In genomic region chr3R:17072526-17073114, dm6 we compare ENCODE assay signal across 1 fruit fly cellular context.
A peak's percentile ranks its signal among the peaks of the same experiment; 100 is the strongest.
TF ChIP-seq lines count a peak whose summit lies in the region.

Ns1 (minus strand) TSS chr3R:17072675.
mRpS11 (plus strand) TSS chr3R:17072732.

TF ChIP-seq in whole organism, embryonic, 481 proteins besides CTCF, POLR2A, EP300 and RAD21 (continued from another document and continues in another):
- peak; percentile 49 for TF ChIP-seq Scr (GFP tag; IDR thresholded peaks at IDR 0.05; lab: Robert Waterston, UW; ENCODE audit: partially characterized antibody)
- peak in 1 of 2 experiments; percentile 25 for TF ChIP-seq chif (GFP tag; optimal IDR thresholded peaks at IDR 0.05; lab: Kevin White, UChicago)
- peak; percentile 58 for TF ChIP-seq sob (GFP tag; IDR thresholded peaks at IDR 0.05; lab: Robert Waterston, UW)
- TF ChIP-seq en (GFP tag; optimal IDR thresholded peaks at IDR 0.05; lab: Kevin White, UChicago), result no peak
- TF ChIP-seq exex (tag; optimal IDR thresholded peaks at IDR 0.05; lab: Kevin White, UChicago), result no peak
- no peak for TF ChIP-seq CG10959 (GFP tag; IDR thresholded peaks at IDR 0.05; lab: Robert Waterston, UW)
- peak; percentile 40; the same call in 1 of the 2 replicates for TF ChIP-seq bbx (GFP tag; IDR thresholded peaks at IDR 0.05; lab: Robert Waterston, UW; ENCODE audit: partially characterized antibody)
- TF ChIP-seq jigr1 (GFP tag; IDR thresholded peaks at IDR 0.05; lab: Robert Waterston, UW), result no peak
- no peak for TF ChIP-seq klu (GFP tag; IDR thresholded peaks at IDR 0.05; lab: Robert Waterston, UW)
- no peak for TF ChIP-seq Lpt (GFP tag; optimal IDR thresholded peaks at IDR 0.05; lab: Kevin White, UChicago)
- no peak for TF ChIP-seq CG12155 (GFP tag; optimal IDR thresholded peaks at IDR 0.05; lab: Kevin White, UChicago)
- no peak for TF ChIP-seq CG5245 (GFP tag; optimal IDR thresholded peaks at IDR 0.05; lab: Kevin White, UChicago)
- TF ChIP-seq CG14050 (GFP tag; IDR thresholded peaks at IDR 0.05; lab: Robert Waterston, UW), result no peak
- TF ChIP-seq Abd-B (GFP tag; optimal IDR thresholded peaks at IDR 0.05; lab: Kevin White, UChicago), result no peak
- TF ChIP-seq CG34224 (GFP tag; IDR thresholded peaks at IDR 0.05; lab: Robert Waterston, UW; ENCODE audit: partially characterized antibody), result no peak
- no peak for TF ChIP-seq dmrt99B (tag; optimal IDR thresholded peaks at IDR 0.05; lab: Kevin White, UChicago)
- no peak for TF ChIP-seq NK7.1 (GFP tag; optimal IDR thresholded peaks at IDR 0.05; lab: Kevin White, UChicago)
- no peak for TF ChIP-seq toy (GFP tag; IDR thresholded peaks at IDR 0.05; lab: Robert Waterston, UW)
- TF ChIP-seq MESR4 (GFP tag; optimal IDR thresholded peaks at IDR 0.05; lab: Kevin White, UChicago), result peak; percentile 96
- peak; percentile 58 for TF ChIP-seq slbo (GFP tag; IDR thresholded peaks at IDR 0.05; lab: Robert Waterston, UW)
- no peak for TF ChIP-seq slp2 (GFP tag; optimal IDR thresholded peaks at IDR 0.05; lab: Kevin White, UChicago)
- no peak for TF ChIP-seq az2 (GFP tag; optimal IDR thresholded peaks at IDR 0.05; lab: Kevin White, UChicago)
- peak; percentile 91 for TF ChIP-seq pzg (GFP tag; optimal IDR thresholded peaks at IDR 0.05; lab: Kevin White, UChicago)
- peak; percentile 26 for TF ChIP-seq CG30020 (tag; optimal IDR thresholded peaks at IDR 0.05; lab: Kevin White, UChicago)
- no peak for TF ChIP-seq odd (GFP tag; optimal IDR thresholded peaks at IDR 0.05; lab: Kevin White, UChicago)
- peak; percentile 23 for TF ChIP-seq pum (GFP tag; optimal IDR thresholded peaks at IDR 0.05; lab: Kevin White, UChicago)
- TF ChIP-seq Dip2 (GFP tag; IDR thresholded peaks at IDR 0.05; lab: Robert Waterston, UW), result no peak
- no peak for TF ChIP-seq da (GFP tag; optimal IDR thresholded peaks at IDR 0.05; lab: Kevin White, UChicago)
- TF ChIP-seq ara (GFP tag; IDR thresholded peaks at IDR 0.05; lab: Robert Waterston, UW), result no peak
- TF ChIP-seq chn (GFP tag; optimal IDR thresholded peaks at IDR 0.05; lab: Kevin White, UChicago), result peak; percentile 30
- TF ChIP-seq gfzf (GFP tag; optimal IDR thresholded peaks at IDR 0.05; lab: Kevin White, UChicago), result peak; percentile 20
- no peak for TF ChIP-seq usp (GFP tag; optimal IDR thresholded peaks at IDR 0.05; lab: Kevin White, UChicago)
- TF ChIP-seq unpg (GFP tag; optimal IDR thresholded peaks at IDR 0.05; lab: Kevin White, UChicago), result no peak
- no peak for TF ChIP-seq CG32767 (GFP tag; IDR thresholded peaks at IDR 0.05; lab: Robert Waterston, UW)
- TF ChIP-seq CG1603 (tag; optimal IDR thresholded peaks at IDR 0.05; lab: Kevin White, UChicago), result peak; percentile 78
- no peak for TF ChIP-seq ab (GFP tag; optimal IDR thresholded peaks at IDR 0.05; lab: Kevin White, UChicago)
- no peak for TF ChIP-seq CG9817 (tag; optimal IDR thresholded peaks at IDR 0.05; lab: Kevin White, UChicago)
- 0 out of 2 replicates have a peak, but pooled peaks have one; percentile 15 for TF ChIP-seq seq (GFP tag; IDR thresholded peaks at IDR 0.05; lab: Robert Waterston, UW)
- TF ChIP-seq CG18262 (tag; optimal IDR thresholded peaks at IDR 0.05; lab: Kevin White, UChicago), result peak; percentile 13
- no peak for TF ChIP-seq Doc3 (GFP tag; IDR thresholded peaks at IDR 0.05; lab: Robert Waterston, UW; ENCODE audit: partially characterized antibody)
- TF ChIP-seq kni (GFP tag; optimal IDR thresholded peaks at IDR 0.05; lab: Kevin White, UChicago), result no peak
- TF ChIP-seq pan (optimal IDR thresholded peaks at IDR 0.05; lab: Kevin White, UChicago), result no peak
- TF ChIP-seq pan (GFP tag; optimal IDR thresholded peaks at IDR 0.05 in 1 of 2, IDR thresholded peaks at IDR 0.05 in 1 of 2), result no peak
- TF ChIP-seq Chrac-16 (GFP tag; optimal IDR thresholded peaks at IDR 0.05; lab: Kevin White, UChicago), result peak; percentile 14
- no peak for TF ChIP-seq CG2875 (GFP tag; optimal IDR thresholded peaks at IDR 0.05; lab: Kevin White, UChicago)
- no peak for TF ChIP-seq pfk (GFP tag; optimal IDR thresholded peaks at IDR 0.05; lab: Kevin White, UChicago)
- no peak for TF ChIP-seq dan (GFP tag; IDR thresholded peaks at IDR 0.05; lab: Robert Waterston, UW)
- no peak for TF ChIP-seq ro (GFP tag; IDR thresholded peaks at IDR 0.05; lab: Robert Waterston, UW)
- TF ChIP-seq CG11398 (GFP tag; optimal IDR thresholded peaks at IDR 0.05; lab: Kevin White, UChicago), result peak; percentile 1
- no peak for TF ChIP-seq tgo (GFP tag; IDR thresholded peaks at IDR 0.05; lab: Robert Waterston, UW)
- no peak for TF ChIP-seq CG6765 (GFP tag; optimal IDR thresholded peaks at IDR 0.05; lab: Kevin White, UChicago)
- TF ChIP-seq phol (tag; optimal IDR thresholded peaks at IDR 0.05; lab: Kevin White, UChicago), result peak; percentile 51
- no peak for TF ChIP-seq Bteb2 (GFP tag; optimal IDR thresholded peaks at IDR 0.05; lab: Kevin White, UChicago)
- no peak for TF ChIP-seq corto (GFP tag; optimal IDR thresholded peaks at IDR 0.05; lab: Kevin White, UChicago)
- no peak for TF ChIP-seq CG15269 (tag; optimal IDR thresholded peaks at IDR 0.05; lab: Kevin White, UChicago)
- peak; percentile 29 for TF ChIP-seq CG2712 (tag; optimal IDR thresholded peaks at IDR 0.05; lab: Kevin White, UChicago)
- peak in 1 of 2 experiments; percentile 100 for TF ChIP-seq Pdp1 (GFP tag; optimal IDR thresholded peaks at IDR 0.05; lab: Kevin White, UChicago)
- TF ChIP-seq CG16813 (GFP tag; IDR thresholded peaks at IDR 0.05; lab: Robert Waterston, UW; ENCODE audit: partially characterized antibody), result 0 out of 3 replicates have a peak, but pooled peaks have one; percentile 13
- no peak for TF ChIP-seq CG8478 (optimal IDR thresholded peaks at IDR 0.05; lab: Kevin White, UChicago)
- no peak for TF ChIP-seq Sry-β (GFP tag; optimal IDR thresholded peaks at IDR 0.05; lab: Kevin White, UChicago)
- TF ChIP-seq cato (GFP tag; optimal IDR thresholded peaks at IDR 0.05; lab: Kevin White, UChicago; ENCODE audit: borderline replicate concordance), result no peak
- TF ChIP-seq al (GFP tag; IDR thresholded peaks at IDR 0.05; lab: Robert Waterston, UW), result no peak
- no peak for TF ChIP-seq Dfd (GFP tag; optimal IDR thresholded peaks at IDR 0.05; lab: Kevin White, UChicago)
- no peak for TF ChIP-seq hkb (optimal IDR thresholded peaks at IDR 0.05; lab: Kevin White, UChicago)
- TF ChIP-seq hkb (GFP tag; IDR thresholded peaks at IDR 0.05; lab: Robert Waterston, UW), result peak; percentile 52; the same call in 1 of the 2 replicates
- TF ChIP-seq GATAe (GFP tag; conservative IDR thresholded peaks at IDR 0.05; lab: Robert Waterston, UW), result no peak
- peak; percentile 40 for TF ChIP-seq Fer1 (GFP tag; optimal IDR thresholded peaks at IDR 0.05; lab: Kevin White, UChicago)
- TF ChIP-seq E2f1 (GFP tag; IDR thresholded peaks at IDR 0.05; lab: Robert Waterston, UW), result no peak
- no peak for TF ChIP-seq salm (tag; optimal IDR thresholded peaks at IDR 0.05; lab: Kevin White, UChicago)
- no peak for TF ChIP-seq Gsc (GFP tag; IDR thresholded peaks at IDR 0.05; lab: Robert Waterston, UW)
- TF ChIP-seq esg (GFP tag; conservative IDR thresholded peaks at IDR 0.05; lab: Robert Waterston, UW), result no peak
- peak; percentile 29 to 52 for TF ChIP-seq dpn (GFP tag; optimal IDR thresholded peaks at IDR 0.05; lab: Kevin White, UChicago)
- TF ChIP-seq CG10209 (GFP tag; optimal IDR thresholded peaks at IDR 0.05; lab: Kevin White, UChicago), result no peak
- no peak for TF ChIP-seq maf-S (GFP tag; optimal IDR thresholded peaks at IDR 0.05; lab: Kevin White, UChicago)
- TF ChIP-seq CG9727 (GFP tag; optimal IDR thresholded peaks at IDR 0.05; lab: Kevin White, UChicago), result no peak
- TF ChIP-seq CG9437 (GFP tag; optimal IDR thresholded peaks at IDR 0.05; lab: Kevin White, UChicago), result no peak
- no peak for TF ChIP-seq Camta (GFP tag; optimal IDR thresholded peaks at IDR 0.05; lab: Kevin White, UChicago)
- TF ChIP-seq CG17359 (tag; optimal IDR thresholded peaks at IDR 0.05; lab: Kevin White, UChicago), result peak; percentile 2
- peak; percentile 15 for TF ChIP-seq CG3163 (GFP tag; optimal IDR thresholded peaks at IDR 0.05; lab: Kevin White, UChicago)
- TF ChIP-seq dati (GFP tag; IDR thresholded peaks at IDR 0.05; lab: Robert Waterston, UW), result no peak
- TF ChIP-seq fd102C (GFP tag; optimal IDR thresholded peaks at IDR 0.05; lab: Kevin White, UChicago), result no peak
- no peak for TF ChIP-seq CG6854 (GFP tag; optimal IDR thresholded peaks at IDR 0.05; lab: Kevin White, UChicago)
- TF ChIP-seq CG15479 (GFP tag; optimal IDR thresholded peaks at IDR 0.05; lab: Kevin White, UChicago), result no peak
- 0 out of 2 replicates have a peak, but pooled peaks have one; percentile 30 for TF ChIP-seq CG11247 (GFP tag; IDR thresholded peaks at IDR 0.05; lab: Robert Waterston, UW)
- peak; percentile 57; the same call in 2 of the 3 replicates for TF ChIP-seq Opbp (GFP tag; IDR thresholded peaks at IDR 0.05; lab: Robert Waterston, UW; ENCODE audit: partially characterized antibody)
- TF ChIP-seq CG9876 (GFP tag; optimal IDR thresholded peaks at IDR 0.05; lab: Kevin White, UChicago), result no peak
- 0 out of 2 replicates have a peak, but pooled peaks have one; percentile 27 for TF ChIP-seq sisA (GFP tag; IDR thresholded peaks at IDR 0.05; lab: Robert Waterston, UW)
- TF ChIP-seq tap (tag; optimal IDR thresholded peaks at IDR 0.05; lab: Kevin White, UChicago), result no peak
- no peak for TF ChIP-seq Bdp1 (GFP tag; optimal IDR thresholded peaks at IDR 0.05; lab: Kevin White, UChicago)
- TF ChIP-seq CG11560 (tag; IDR thresholded peaks at IDR 0.05; lab: Robert Waterston, UW), result no peak
- TF ChIP-seq CG13296 (GFP tag; optimal IDR thresholded peaks at IDR 0.05; lab: Kevin White, UChicago), result peak; percentile 29
- peak; percentile 56 for TF ChIP-seq fu2 (GFP tag; optimal IDR thresholded peaks at IDR 0.05; lab: Kevin White, UChicago)
- no peak for TF ChIP-seq Fer2 (tag; optimal IDR thresholded peaks at IDR 0.05; lab: Kevin White, UChicago)
- peak; percentile 96 for TF ChIP-seq CG4617 (GFP tag; optimal IDR thresholded peaks at IDR 0.05; lab: Kevin White, UChicago; ENCODE audit: borderline replicate concordance)
- no peak for TF ChIP-seq CG18764 (GFP tag; optimal IDR thresholded peaks at IDR 0.05; lab: Kevin White, UChicago)
- TF ChIP-seq CG3281 (GFP tag; optimal IDR thresholded peaks at IDR 0.05; lab: Kevin White, UChicago), result peak; percentile 34
- no peak for TF ChIP-seq CG11695 (GFP tag; IDR thresholded peaks at IDR 0.05; lab: Robert Waterston, UW)
- no peak for TF ChIP-seq CG10565 (GFP tag; optimal IDR thresholded peaks at IDR 0.05; lab: Kevin White, UChicago)
- no peak for TF ChIP-seq pita (GFP tag; optimal IDR thresholded peaks at IDR 0.05; lab: Kevin White, UChicago)
- no peak for TF ChIP-seq CG14014 (GFP tag; IDR thresholded peaks at IDR 0.05; lab: Robert Waterston, UW)
- TF ChIP-seq sr (GFP tag; IDR thresholded peaks at IDR 0.05; lab: Robert Waterston, UW), result no peak
- TF ChIP-seq gce (GFP tag; IDR thresholded peaks at IDR 0.05; lab: Robert Waterston, UW), result no peak
- no peak for TF ChIP-seq BtbVII (GFP tag; optimal IDR thresholded peaks at IDR 0.05; lab: Kevin White, UChicago)
- peak; percentile 31 for TF ChIP-seq CG13624 (GFP tag; optimal IDR thresholded peaks at IDR 0.05; lab: Kevin White, UChicago)
- peak; percentile 57 for TF ChIP-seq nmo (GFP tag; optimal IDR thresholded peaks at IDR 0.05; lab: Kevin White, UChicago)
- no peak for TF ChIP-seq Trl (optimal IDR thresholded peaks at IDR 0.05; lab: Kevin White, UChicago)
- TF ChIP-seq Trl (GFP tag; optimal IDR thresholded peaks at IDR 0.05; lab: Kevin White, UChicago), result peak; percentile 39
- TF ChIP-seq gcm (GFP tag; optimal IDR thresholded peaks at IDR 0.05; lab: Kevin White, UChicago), result no peak
- no peak for TF ChIP-seq CG14860 (GFP tag; IDR thresholded peaks at IDR 0.05; lab: Robert Waterston, UW; ENCODE audit: partially characterized antibody)
- peak; percentile 36 for TF ChIP-seq CG15601 (tag; optimal IDR thresholded peaks at IDR 0.05; lab: Kevin White, UChicago)
- no peak for TF ChIP-seq Elba2 (GFP tag; optimal IDR thresholded peaks at IDR 0.05; lab: Kevin White, UChicago)
- TF ChIP-seq CG4360 (GFP tag; IDR thresholded peaks at IDR 0.05; lab: Robert Waterston, UW), result no peak
- TF ChIP-seq CG32532 (GFP tag; IDR thresholded peaks at IDR 0.05; lab: Robert Waterston, UW), result peak; percentile 52
- TF ChIP-seq lilli (GFP tag; optimal IDR thresholded peaks at IDR 0.05; lab: Kevin White, UChicago), result peak; percentile 24
- TF ChIP-seq Xbp1 (GFP tag; optimal IDR thresholded peaks at IDR 0.05; lab: Kevin White, UChicago), result peak; percentile 41
- 0 out of 3 replicates have a peak, but pooled peaks have one; percentile 54 for TF ChIP-seq ci (GFP tag; IDR thresholded peaks at IDR 0.05; lab: Robert Waterston, UW)
- no peak for TF ChIP-seq Awh (GFP tag; IDR thresholded peaks at IDR 0.05; lab: Robert Waterston, UW)
- TF ChIP-seq crol (GFP tag; IDR thresholded peaks at IDR 0.05; lab: Robert Waterston, UW), result no peak
- no peak for TF ChIP-seq CG6689 (GFP tag; IDR thresholded peaks at IDR 0.05; lab: Robert Waterston, UW)
- peak; percentile 81 for TF ChIP-seq HmgZ (tag; optimal IDR thresholded peaks at IDR 0.05; lab: Kevin White, UChicago)
- TF ChIP-seq bigmax (GFP tag; optimal IDR thresholded peaks at IDR 0.05; lab: Kevin White, UChicago), result no peak
- TF ChIP-seq lbe (GFP tag; optimal IDR thresholded peaks at IDR 0.05; lab: Kevin White, UChicago), result no peak
- TF ChIP-seq oc (tag; optimal IDR thresholded peaks at IDR 0.05; lab: Kevin White, UChicago), result no peak
- no peak for TF ChIP-seq slou (GFP tag; optimal IDR thresholded peaks at IDR 0.05; lab: Kevin White, UChicago)
- peak; percentile 42 for TF ChIP-seq ftz-f1 (GFP tag; optimal IDR thresholded peaks at IDR 0.05; lab: Kevin White, UChicago)
- TF ChIP-seq stc (GFP tag; IDR thresholded peaks at IDR 0.05; lab: Robert Waterston, UW), result no peak
- peak; percentile 23 for TF ChIP-seq CG9797 (GFP tag; optimal IDR thresholded peaks at IDR 0.05; lab: Kevin White, UChicago)
- TF ChIP-seq Dref (GFP tag; IDR thresholded peaks at IDR 0.05; lab: Robert Waterston, UW), result no peak; the same call in 1 of the 2 replicates
- no peak for TF ChIP-seq CG8944 (GFP tag; optimal IDR thresholded peaks at IDR 0.05; lab: Kevin White, UChicago)
- no peak for TF ChIP-seq Nf-YA (GFP tag; IDR thresholded peaks at IDR 0.05; lab: Robert Waterston, UW)
- peak; percentile 44; the same call in 2 of the 3 replicates for TF ChIP-seq CG7963 (GFP tag; IDR thresholded peaks at IDR 0.05; lab: Robert Waterston, UW; ENCODE audit: partially characterized antibody)
- TF ChIP-seq Sry-δ (GFP tag; optimal IDR thresholded peaks at IDR 0.05; lab: Kevin White, UChicago), result peak; percentile 11
- TF ChIP-seq CG11723 (GFP tag; optimal IDR thresholded peaks at IDR 0.05; lab: Kevin White, UChicago), result no peak
- TF ChIP-seq CG5180 (GFP tag; optimal IDR thresholded peaks at IDR 0.05; lab: Kevin White, UChicago), result no peak
